Worm (Caenorhabditis elegans) whole organism, late embryonic: ENCODE measurements around the gene ugt-10.

Source experiments
- ama-1 ChIP-seq: fragments of 150-350 bp; optimal IDR thresholded peaks from 2 replicates; lab custom pipeline; 2014
- ceh-30 ChIP-seq: fragments of 150-350 bp; optimal IDR thresholded peaks from 2 replicates; lab custom pipeline; 2014; ENCODE audit warnings: missing biosample characterization, missing genetic modification characterization
- lin-11 ChIP-seq: fragments of 200-800 bp; sonication (Bioruptor generic); optimal IDR thresholded peaks from 2 replicates; lab custom pipeline; 2018; ENCODE audit warnings: mild to moderate bottlenecking, missing genetic modification characterization, missing compliant biosample characterization
- odd-2 ChIP-seq: sonication (generic microtip); optimal IDR thresholded peaks from 2 replicates; lab custom pipeline; 2017; ENCODE audit warnings: antibody characterized with exemption, mild to moderate bottlenecking, missing genetic modification characterization, missing compliant biosample characterization
- pag-3 ChIP-seq: sonication (generic microtip); optimal IDR thresholded peaks from 2 replicates; lab custom pipeline; 2016; ENCODE audit warnings: missing compliant biosample characterization, missing genetic modification characterization, borderline replicate concordance

DNA sequence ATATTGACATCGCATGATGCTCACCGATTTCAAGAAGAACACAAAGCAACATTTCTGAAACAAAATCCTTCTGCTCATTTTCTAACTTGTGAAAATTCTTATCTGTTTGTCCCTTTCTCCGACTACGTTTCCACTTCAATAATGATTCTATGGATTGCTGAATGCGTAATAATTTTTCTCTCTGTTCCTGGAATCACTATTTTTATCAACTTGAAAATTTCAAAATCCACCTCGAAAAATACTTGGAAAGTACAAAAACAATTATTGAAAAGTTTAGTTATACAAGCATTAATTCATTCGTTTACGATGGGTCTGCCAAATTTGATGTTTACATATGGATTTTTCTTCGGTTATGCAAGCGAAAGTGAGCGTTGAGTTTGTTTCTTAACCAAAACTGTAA, 22.1 kb upstream of the ugt-10 start, which contains the start of gene srh-22:
- no peak for TF ChIP-seq pag-3
- TF ChIP-seq ceh-30 (tag; lab: Kevin White, UChicago), result no peak
- TF ChIP-seq ama-1 (lab: Kevin White, UChicago), result no peak
- TF ChIP-seq odd-2 (tag; lab: Kevin White, UChicago), result no peak
- TF ChIP-seq lin-11 (tag; lab: Kevin White, UChicago), result no peak
